Worm (Caenorhabditis elegans): ENCODE results near the gene ets-9.

- no peak for TF ChIP-seq snpc-4 (GFP tag; optimal IDR thresholded peaks at IDR 0.05)
- TF ChIP-seq snpc-4 (tag; optimal IDR thresholded peaks at IDR 0.05): no peak
- TF ChIP-seq tbp1 (GFP tag; optimal IDR thresholded peaks at IDR 0.05): no peak
These were observed 27.4 kb downstream of the ets-9 start, which contains the start of gene pqn-15 for ce11 chrX:4306861-4307260.

All from whole organism, young adult.